Worm (Caenorhabditis elegans): ENCODE results near the gene nhx-6.

DNA sequence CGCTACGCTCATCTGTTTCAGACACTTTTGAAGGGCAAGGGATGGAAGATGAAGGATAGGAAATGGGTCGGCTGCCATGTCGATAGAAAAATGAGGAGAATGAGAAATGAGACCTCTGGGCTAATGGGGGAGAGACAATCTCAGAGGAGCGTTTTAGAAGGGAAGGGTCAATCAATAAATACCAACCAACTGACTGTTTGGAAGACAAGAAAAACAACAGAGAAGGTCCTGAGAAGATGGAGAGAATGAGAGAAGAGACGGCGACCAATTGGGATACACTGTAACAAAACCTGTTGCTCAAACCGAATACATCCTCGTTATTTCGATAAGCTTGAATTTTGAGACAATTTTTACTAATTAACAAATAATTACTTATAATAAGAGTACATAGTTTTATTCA is 17.2 kb upstream of the nhx-6 start, which contains the start of gene fbxb-15:
- no peak for TF ChIP-seq skn-1 (tag; optimal IDR thresholded peaks at IDR 0.05)
- TF ChIP-seq R02D3.7 (tag; optimal IDR thresholded peaks at IDR 0.05) = no peak
- TF ChIP-seq nhr-77 (tag; optimal IDR thresholded peaks at IDR 0.05) = no peak
- TF ChIP-seq ZK546.5 (tag; optimal IDR thresholded peaks at IDR 0.05) = no peak
- no peak for TF ChIP-seq pqm-1 (tag; optimal IDR thresholded peaks at IDR 0.05)
- TF ChIP-seq nfya-1 (tag; optimal IDR thresholded peaks at IDR 0.05; ENCODE audit: insufficient read depth) = no peak
